Worm (Caenorhabditis elegans): ENCODE results near the gene D2062.1.
"Not testable (repeated sequence)": the region's sequence is repeated elsewhere in the genome, so short reads cannot be mapped to it uniquely, and the experiment has no call there.

DNA sequence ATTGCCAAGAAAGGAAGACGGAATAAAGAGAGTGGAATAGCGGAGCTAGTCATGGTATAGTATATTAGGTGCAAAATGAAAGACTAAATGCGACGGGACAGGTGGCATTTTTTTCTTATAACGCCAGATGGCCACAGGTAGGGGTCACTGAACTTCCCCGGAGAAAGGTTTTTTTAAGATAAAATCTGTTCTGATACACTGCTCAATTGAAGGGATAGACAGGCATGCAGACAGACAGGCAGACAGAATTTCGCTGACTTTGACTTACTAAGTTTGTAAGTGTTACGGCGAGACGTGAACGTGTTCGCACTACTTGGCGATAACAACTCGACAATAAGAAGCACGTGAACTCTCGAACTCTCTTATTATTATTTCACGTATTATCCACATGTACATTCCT is 42.3 kb downstream of the D2062.1 start, which contains the start of the genes F22E5.20 and F22E5.1:
- TF ChIP-seq rnt-1 (tag; optimal IDR thresholded peaks at IDR 0.05); lin-39 (tag; optimal IDR thresholded peaks at IDR 0.05); nhr-77 (tag; optimal IDR thresholded peaks at IDR 0.05); alr-1 (tag; optimal IDR thresholded peaks at IDR 0.05; ENCODE audit: borderline replicate concordance); jun-1 (tag; optimal IDR thresholded peaks at IDR 0.05); fos-1 (tag; optimal IDR thresholded peaks at IDR 0.05); nhr-47 (tag; optimal IDR thresholded peaks at IDR 0.05); lsy-2 (tag; optimal IDR thresholded peaks at IDR 0.05); ztf-4 (tag; optimal IDR thresholded peaks at IDR 0.05); nhr-71 (tag; optimal IDR thresholded peaks at IDR 0.05): not testable (repeated sequence)
